Fruit fly (Drosophila melanogaster): ENCODE data around the gene spict.

The spict gene

DNA sequence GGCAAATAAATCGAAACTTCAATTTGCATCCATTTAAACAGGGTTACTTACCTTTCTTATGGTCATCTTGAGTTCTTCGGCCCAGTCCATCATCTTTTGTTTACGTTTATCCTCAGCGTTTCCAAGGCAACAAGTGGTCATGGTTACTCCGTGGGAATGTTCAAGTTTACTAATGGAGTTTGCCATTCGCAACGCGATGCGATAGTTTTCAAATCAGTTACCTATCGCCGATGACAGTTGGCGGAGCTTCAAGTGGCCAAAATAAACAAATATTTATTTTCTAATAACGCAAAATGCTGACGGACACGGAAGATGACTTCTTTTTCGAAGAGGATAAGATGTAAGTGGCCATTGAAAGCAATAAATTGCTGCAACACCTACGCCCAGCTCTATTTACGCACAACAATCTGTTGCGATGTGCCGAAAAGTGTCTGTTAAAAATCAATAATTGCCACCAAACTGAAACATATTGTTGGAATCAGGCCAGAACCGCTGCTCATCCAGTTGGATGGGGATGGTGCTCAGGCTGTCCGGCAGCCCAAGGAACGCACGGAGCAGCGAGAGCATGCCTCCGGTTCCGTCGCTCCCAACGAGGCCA is 9.6 kb upstream of the spict start, which contains the start of the genes IFT43 and PICK1 (continued):
- peak; percentile 80; the same call in 2 of the 3 replicates for TF ChIP-seq mld (GFP tag; IDR thresholded peaks at IDR 0.05; ENCODE audit: partially characterized antibody)
- TF ChIP-seq CG17829 (tag; optimal IDR thresholded peaks at IDR 0.05) = no peak
- no peak for TF ChIP-seq CG1792 (GFP tag; optimal IDR thresholded peaks at IDR 0.05)
- TF ChIP-seq CG1647 (GFP tag; optimal IDR thresholded peaks at IDR 0.05) = no peak
- 0 out of 3 replicates have a peak, but pooled peaks have one; percentile 11 for TF ChIP-seq zfh1 (GFP tag; IDR thresholded peaks at IDR 0.05)
- TF ChIP-seq scrt (GFP tag; optimal IDR thresholded peaks at IDR 0.05) = peak; percentile 96
- no peak for TF ChIP-seq B-H1 (GFP tag; IDR thresholded peaks at IDR 0.05)
- peak; percentile 46 for TF ChIP-seq sens (GFP tag)
- peak; percentile 59; the same call in 1 of the 2 replicates for TF ChIP-seq nerfin-2 (GFP tag; IDR thresholded peaks at IDR 0.05; ENCODE audit: partially characterized antibody)
- no peak for TF ChIP-seq Drgx (GFP tag; IDR thresholded peaks at IDR 0.05)
- TF ChIP-seq D (optimal IDR thresholded peaks at IDR 0.05) = no peak
- TF ChIP-seq D (GFP tag; optimal IDR thresholded peaks at IDR 0.05) = no peak
- TF ChIP-seq CG7357 (GFP tag; IDR thresholded peaks at IDR 0.05) = no peak
- TF ChIP-seq CG16813 (GFP tag; IDR thresholded peaks at IDR 0.05; ENCODE audit: partially characterized antibody) = peak; percentile 72
- TF ChIP-seq CG1233 (GFP tag; optimal IDR thresholded peaks at IDR 0.05) = no peak
- no peak for TF ChIP-seq ken (GFP tag; IDR thresholded peaks at IDR 0.05)
- TF ChIP-seq crc (GFP tag; optimal IDR thresholded peaks at IDR 0.05) = no peak
- no peak for TF ChIP-seq CG9932 (GFP tag; IDR thresholded peaks at IDR 0.05)
- peak; percentile 78 for TF ChIP-seq zen2 (GFP tag; IDR thresholded peaks at IDR 0.05; ENCODE audit: partially characterized antibody)
- TF ChIP-seq HmgZ (tag; optimal IDR thresholded peaks at IDR 0.05) = peak; percentile 19
- TF ChIP-seq Med (GFP tag) = peak; percentile 61
- peak; percentile 48 for TF ChIP-seq stwl (tag; optimal IDR thresholded peaks at IDR 0.05)
- no peak for TF ChIP-seq jumu (GFP tag; optimal IDR thresholded peaks at IDR 0.05)
- no peak for TF ChIP-seq CG6689 (GFP tag; IDR thresholded peaks at IDR 0.05)
- TF ChIP-seq CG17612 (GFP tag; IDR thresholded peaks at IDR 0.05) = no peak
- TF ChIP-seq CG7963 (GFP tag; IDR thresholded peaks at IDR 0.05; ENCODE audit: partially characterized antibody) = peak; percentile 69; the same call in 2 of the 3 replicates
- TF ChIP-seq croc (GFP tag; conservative IDR thresholded peaks at IDR 0.05) = no peak
- no peak for TF ChIP-seq gsb (GFP tag; IDR thresholded peaks at IDR 0.05)
- TF ChIP-seq Hr39 (optimal IDR thresholded peaks at IDR 0.05) = no peak
- peak; percentile 72 for TF ChIP-seq CG14860 (GFP tag; IDR thresholded peaks at IDR 0.05; ENCODE audit: partially characterized antibody)
- 0 out of 2 replicates have a peak, but pooled peaks have one; percentile 20 for TF ChIP-seq CG3847 (GFP tag; IDR thresholded peaks at IDR 0.05)
- no peak for TF ChIP-seq CG17186 (GFP tag; optimal IDR thresholded peaks at IDR 0.05)
- TF ChIP-seq cad (GFP tag; optimal IDR thresholded peaks at IDR 0.05) = no peak
- no peak for TF ChIP-seq CG4820 (GFP tag; optimal IDR thresholded peaks at IDR 0.05)
- 0 out of 3 replicates have a peak, but pooled peaks have one; percentile 33 for TF ChIP-seq ci (GFP tag; IDR thresholded peaks at IDR 0.05)
- TF ChIP-seq odd (GFP tag; optimal IDR thresholded peaks at IDR 0.05) = no peak
- TF ChIP-seq MESR4 (GFP tag; optimal IDR thresholded peaks at IDR 0.05) = peak; percentile 31
- TF ChIP-seq Sox102F (GFP tag; optimal IDR thresholded peaks at IDR 0.05) = no peak
- TF ChIP-seq CG15479 (GFP tag; optimal IDR thresholded peaks at IDR 0.05) = no peak
- TF ChIP-seq row (GFP tag; IDR thresholded peaks at IDR 0.05) = peak; percentile 35; the same call in 1 of the 3 replicates
- peak; percentile 70 for TF ChIP-seq pzg (GFP tag; optimal IDR thresholded peaks at IDR 0.05)
- TF ChIP-seq CG18764 (GFP tag; optimal IDR thresholded peaks at IDR 0.05) = no peak
- peak; percentile 1 for TF ChIP-seq nmo (GFP tag; optimal IDR thresholded peaks at IDR 0.05)
- no peak for TF ChIP-seq CrebB (tag; optimal IDR thresholded peaks at IDR 0.05)
- peak; percentile 76 for TF ChIP-seq sna (GFP tag; IDR thresholded peaks at IDR 0.05; ENCODE audit: partially characterized antibody)
- TF ChIP-seq CG9797 (GFP tag; optimal IDR thresholded peaks at IDR 0.05) = peak; percentile 40
- peak; percentile 37 for TF ChIP-seq Sry-β (GFP tag; optimal IDR thresholded peaks at IDR 0.05)
- no peak for TF ChIP-seq pb (GFP tag; optimal IDR thresholded peaks at IDR 0.05)
- no peak for TF ChIP-seq CG15514 (GFP tag; optimal IDR thresholded peaks at IDR 0.05)
- TF ChIP-seq CG14710 (tag; optimal IDR thresholded peaks at IDR 0.05) = peak; percentile 6
